Worm (Caenorhabditis elegans) whole organism, young adult: ENCODE results near the gene vha-1.

Experiments
- B0336.3 ChIP-seq: fragments of 200-800 bp; sonication (Bioruptor generic); IDR thresholded peaks from 2 replicates; pipeline ENCODE4 v1.3.6; 2022; ENCODE audit warnings: missing genetic modification characterization, missing compliant biosample characterization
- F10E7.11 ChIP-seq: sonication (generic microtip); optimal IDR thresholded peaks from 2 replicates; lab custom pipeline; 2017; ENCODE audit warnings: mild to moderate bottlenecking, missing genetic modification characterization, moderate library complexity, missing compliant biosample characterization
- F39B2.1 ChIP-seq: fragments of 200-800 bp; sonication (Bioruptor generic); IDR thresholded peaks from 2 replicates; pipeline ENCODE4 v1.3.6; 2022; ENCODE audit warnings: missing genetic modification reagents, missing genetic modification characterization, missing compliant biosample characterization
- F49E8.2 ChIP-seq: sonication (generic microtip); optimal IDR thresholded peaks from 3 replicates; lab custom pipeline; 2017; ENCODE audit warnings: missing genetic modification characterization, mild to moderate bottlenecking, missing compliant biosample characterization, antibody characterized with exemption, moderate library complexity; ENCODE audit not compliant: insufficient read depth
- F52B5.7 ChIP-seq: sonication (generic microtip); optimal IDR thresholded peaks from 2 replicates; lab custom pipeline; 2016; ENCODE audit warnings: mild to moderate bottlenecking, missing genetic modification characterization, missing compliant biosample characterization
- F55B11.4 ChIP-seq: sonication (generic microtip); optimal IDR thresholded peaks from 2 replicates; lab custom pipeline; 2016; ENCODE audit warnings: missing compliant biosample characterization, missing genetic modification characterization, borderline replicate concordance; ENCODE audit not compliant: insufficient read depth
- K11D2.4 ChIP-seq: fragments of 200-800 bp; sonication (Bioruptor generic); IDR thresholded peaks from 2 replicates; pipeline ENCODE4 v1.3.6; 2022; ENCODE audit warnings: missing genetic modification reagents, missing genetic modification characterization, missing compliant biosample characterization
- T07F8.4 ChIP-seq: sonication (generic microtip); optimal IDR thresholded peaks from 2 replicates; lab custom pipeline; 2016; ENCODE audit warnings: mild to moderate bottlenecking, missing genetic modification characterization, moderate library complexity, missing compliant biosample characterization
- akir-1 ChIP-seq: fragments of 200-800 bp; sonication (Bioruptor generic); optimal IDR thresholded peaks from 2 replicates; lab custom pipeline; 2018; ENCODE audit warnings: mild to moderate bottlenecking, missing genetic modification characterization, moderate library complexity, missing compliant biosample characterization
- ama-1 ChIP-seq, 3 experiments: fragments of 150-350 bp in 1 of 3; sonication (generic microtip) in 2 of 3; optimal IDR thresholded peaks; 2 replicates each; lab custom pipeline; 2014 to 2018; ENCODE audit warnings: missing biosample characterization in 2 of 3, missing genetic modification characterization in 2 of 3, missing genetic modification reagents in 2 of 3
- aptf-2 ChIP-seq: fragments of 200-800 bp; sonication (Bioruptor generic); conservative IDR thresholded peaks from 2 replicates; pipeline ENCODE4 v1.3.6; 2022; ENCODE audit warnings: missing genetic modification reagents, missing genetic modification characterization, missing compliant biosample characterization
- aptf-3 ChIP-seq: fragments of 200-800 bp; sonication (Bioruptor generic); IDR thresholded peaks from 2 replicates; pipeline ENCODE4 v1.3.6; 2022; ENCODE audit warnings: missing genetic modification characterization, missing compliant biosample characterization
- athp-1 ChIP-seq: sonication (generic microtip); optimal IDR thresholded peaks from 2 replicates; lab custom pipeline; 2017; ENCODE audit warnings: mild to moderate bottlenecking, missing genetic modification characterization, missing compliant biosample characterization
- attf-6 ChIP-seq: fragments of 200-800 bp; sonication (Bioruptor generic); IDR thresholded peaks from 2 replicates; pipeline ENCODE4 v1.3.6; 2022; ENCODE audit warnings: missing genetic modification reagents, missing genetic modification characterization, missing compliant biosample characterization
- bed-1 ChIP-seq: fragments of 200-800 bp; sonication (Bioruptor generic); IDR thresholded peaks from 2 replicates; pipeline ENCODE4 v1.3.6; 2022; ENCODE audit warnings: missing genetic modification reagents, missing genetic modification characterization, missing compliant biosample characterization
- cebp-1 ChIP-seq, 2 experiments: fragments of 200-800 bp in 1 of 2; sonication (Bioruptor generic) in 1 of 2; sonication (generic microtip) in 1 of 2; IDR thresholded peaks in 1 of 2; optimal IDR thresholded peaks in 1 of 2; 2 replicates each; pipeline versions ENCODE4 v1.3.6 to Lab custom; 2017 to 2022; ENCODE audit warnings: missing compliant biosample characterization in 2 of 2, missing genetic modification characterization in 2 of 2, mild to moderate bottlenecking in 1 of 2, missing genetic modification reagents in 1 of 2, moderate library complexity in 1 of 2
- ceh-58 ChIP-seq: fragments of 200-800 bp; sonication (Bioruptor generic); IDR thresholded peaks from 2 replicates; pipeline ENCODE4 v1.3.6; 2022; ENCODE audit warnings: missing genetic modification characterization, missing compliant biosample characterization
- chd-7 ChIP-seq: sonication (generic microtip); optimal IDR thresholded peaks from 2 replicates; lab custom pipeline; 2016; ENCODE audit warnings: mild to moderate bottlenecking, missing genetic modification characterization, moderate library complexity, missing compliant biosample characterization
- die-1 ChIP-seq: sonication (generic microtip); optimal IDR thresholded peaks from 2 replicates; lab custom pipeline; 2016; ENCODE audit warnings: missing genotype, mild to moderate bottlenecking, missing genetic modification characterization, missing compliant biosample characterization
- dpl-1 ChIP-seq: fragments of 150-350 bp; optimal IDR thresholded peaks from 2 replicates; lab custom pipeline; 2014; ENCODE audit warnings: missing biosample characterization, missing genetic modification reagents, missing genetic modification characterization
- efl-1 ChIP-seq: fragments of 150-350 bp; optimal IDR thresholded peaks from 2 replicates; lab custom pipeline; 2014; ENCODE audit warnings: missing biosample characterization, missing genetic modification reagents, missing genetic modification characterization
- egrh-3 ChIP-seq: fragments of 200-800 bp; sonication (Bioruptor generic); IDR thresholded peaks from 2 replicates; pipeline ENCODE4 v1.3.6; 2022; ENCODE audit warnings: missing genetic modification reagents, missing genetic modification characterization, missing compliant biosample characterization
- ets-4 ChIP-seq: fragments of 200-800 bp; sonication (Bioruptor generic); optimal IDR thresholded peaks from 2 replicates; lab custom pipeline; 2018; ENCODE audit warnings: mild to moderate bottlenecking, missing genetic modification characterization, missing compliant biosample characterization
- fkh-3 ChIP-seq: sonication (generic microtip); optimal IDR thresholded peaks from 2 replicates; lab custom pipeline; 2016; ENCODE audit warnings: mild to moderate bottlenecking, missing genetic modification characterization, missing compliant biosample characterization
- gei-17 ChIP-seq: fragments of 200-800 bp; sonication (Bioruptor generic); optimal IDR thresholded peaks from 2 replicates; lab custom pipeline; 2018; ENCODE audit warnings: mild to moderate bottlenecking, missing genetic modification characterization, missing compliant biosample characterization
- hlh-26 ChIP-seq: fragments of 200-800 bp; sonication (Bioruptor generic); conservative IDR thresholded peaks from 2 replicates; pipeline ENCODE4 v1.3.6; 2022; ENCODE audit warnings: missing genetic modification reagents, missing genetic modification characterization, missing compliant biosample characterization
- hmg-1.2 ChIP-seq: fragments of 200-800 bp; sonication (Bioruptor generic); IDR thresholded peaks from 2 replicates; pipeline ENCODE4 v1.3.6; 2022; ENCODE audit warnings: missing genetic modification reagents, missing genetic modification characterization, missing compliant biosample characterization
- hrde-1 ChIP-seq: sonication (generic microtip); optimal IDR thresholded peaks from 2 replicates; lab custom pipeline; 2016; ENCODE audit warnings: missing genetic modification characterization, mild to moderate bottlenecking, missing compliant biosample characterization, moderate library complexity, missing genotype, missing genetic modification reagents, borderline replicate concordance
- let-526 ChIP-seq: fragments of 200-800 bp; sonication (Bioruptor generic); IDR thresholded peaks from 2 replicates; pipeline ENCODE4 v1.3.6; 2022; ENCODE audit warnings: missing genetic modification reagents, missing genetic modification characterization, missing compliant biosample characterization
- let-607 ChIP-seq, 2 experiments: fragments of 200-800 bp in 1 of 2; sonication (Bioruptor generic) in 1 of 2; sonication (generic microtip) in 1 of 2; optimal IDR thresholded peaks; 2 replicates each; lab custom pipeline; 2016 to 2018; ENCODE audit warnings: mild to moderate bottlenecking in 2 of 2, missing compliant biosample characterization in 2 of 2, missing genetic modification characterization in 2 of 2, moderate library complexity in 2 of 2, missing genotype in 1 of 2
- lin-35 ChIP-seq, 3 experiments: fragments of 150-350 bp in 2 of 3; sonication (generic microtip) in 1 of 3; optimal IDR thresholded peaks; 2 replicates each; lab custom pipeline; 2014 to 2018; ENCODE audit warnings: missing biosample characterization in 3 of 3, missing genetic modification characterization in 3 of 3, missing genetic modification reagents in 3 of 3
- lir-1 ChIP-seq: fragments of 200-800 bp; sonication (Bioruptor generic); conservative IDR thresholded peaks from 2 replicates; pipeline ENCODE4 v1.3.6; 2022; ENCODE audit warnings: missing genetic modification reagents, missing genetic modification characterization, missing compliant biosample characterization
- lsl-1 ChIP-seq: fragments of 200-800 bp; sonication (Bioruptor generic); optimal IDR thresholded peaks from 2 replicates; lab custom pipeline; 2018; ENCODE audit warnings: mild to moderate bottlenecking, missing genetic modification characterization, moderate library complexity, missing compliant biosample characterization
- lsy-27 ChIP-seq: sonication (generic microtip); optimal IDR thresholded peaks from 2 replicates; lab custom pipeline; 2017; ENCODE audit warnings: missing genetic modification characterization, mild to moderate bottlenecking, missing compliant biosample characterization, antibody characterized with exemption, missing genotype, borderline replicate concordance; ENCODE audit not compliant: insufficient read depth
- mcd-1 ChIP-seq: fragments of 200-800 bp; sonication (Bioruptor generic); IDR thresholded peaks from 2 replicates; pipeline ENCODE4 v1.3.6; 2022; ENCODE audit warnings: missing genetic modification reagents, missing genetic modification characterization, missing compliant biosample characterization
- nhr-27 ChIP-seq: fragments of 200-800 bp; sonication (Bioruptor generic); optimal IDR thresholded peaks from 2 replicates; lab custom pipeline; 2018; ENCODE audit warnings: mild to moderate bottlenecking, missing genetic modification characterization, moderate library complexity, missing compliant biosample characterization
- nhr-90 ChIP-seq: sonication (generic microtip); optimal IDR thresholded peaks from 2 replicates; lab custom pipeline; 2016; ENCODE audit warnings: missing genotype, mild to moderate bottlenecking, missing genetic modification characterization, missing compliant biosample characterization
- pbrm-1 ChIP-seq: fragments of 200-800 bp; sonication (Bioruptor generic); IDR thresholded peaks from 2 replicates; pipeline ENCODE4 v1.3.6; 2022; ENCODE audit warnings: missing genetic modification reagents, missing genetic modification characterization, missing compliant biosample characterization
- rec-8 ChIP-seq, 2 experiments: sonication (generic microtip); optimal IDR thresholded peaks; 2 replicates each; lab custom pipeline; 2016; ENCODE audit warnings: mild to moderate bottlenecking in 2 of 2, missing genetic modification characterization in 2 of 2, missing genetic modification reagents in 2 of 2, missing genotype in 2 of 2, missing biosample characterization in 1 of 2, missing compliant biosample characterization in 1 of 2, moderate library complexity in 1 of 2
- sea-2 ChIP-seq: fragments of 200-800 bp; sonication (Bioruptor generic); IDR thresholded peaks from 2 replicates; pipeline ENCODE4 v1.3.6; 2022; ENCODE audit warnings: missing genetic modification characterization, missing compliant biosample characterization
- tbx-9 ChIP-seq: sonication (generic microtip); optimal IDR thresholded peaks from 2 replicates; lab custom pipeline; 2016; ENCODE audit warnings: borderline replicate concordance, missing genetic modification characterization, inconsistent platforms, missing compliant biosample characterization
- unc-62 ChIP-seq: fragments of 150-350 bp; optimal IDR thresholded peaks from 2 replicates; lab custom pipeline; 2014; ENCODE audit warnings: missing biosample characterization, missing genetic modification reagents, missing genetic modification characterization
- ztf-18 ChIP-seq: sonication (generic microtip); optimal IDR thresholded peaks from 2 replicates; lab custom pipeline; 2016; ENCODE audit warnings: missing genotype, mild to moderate bottlenecking, missing genetic modification characterization, missing compliant biosample characterization
- ztf-28 ChIP-seq: fragments of 200-800 bp; sonication (Bioruptor generic); IDR thresholded peaks from 2 replicates; pipeline ENCODE4 v1.3.6; 2022; ENCODE audit warnings: missing genetic modification reagents, missing genetic modification characterization, missing compliant biosample characterization
- ztf-3 ChIP-seq: fragments of 200-800 bp; sonication (Bioruptor generic); optimal IDR thresholded peaks from 2 replicates; lab custom pipeline; 2018; ENCODE audit warnings: mild to moderate bottlenecking, missing genetic modification characterization, missing compliant biosample characterization
- ztf-6 ChIP-seq: fragments of 200-800 bp; sonication (Bioruptor generic); IDR thresholded peaks from 2 replicates; pipeline ENCODE4 v1.3.6; 2022; ENCODE audit warnings: missing genetic modification reagents, missing genetic modification characterization, missing compliant biosample characterization

vha-1 gene

DNA sequence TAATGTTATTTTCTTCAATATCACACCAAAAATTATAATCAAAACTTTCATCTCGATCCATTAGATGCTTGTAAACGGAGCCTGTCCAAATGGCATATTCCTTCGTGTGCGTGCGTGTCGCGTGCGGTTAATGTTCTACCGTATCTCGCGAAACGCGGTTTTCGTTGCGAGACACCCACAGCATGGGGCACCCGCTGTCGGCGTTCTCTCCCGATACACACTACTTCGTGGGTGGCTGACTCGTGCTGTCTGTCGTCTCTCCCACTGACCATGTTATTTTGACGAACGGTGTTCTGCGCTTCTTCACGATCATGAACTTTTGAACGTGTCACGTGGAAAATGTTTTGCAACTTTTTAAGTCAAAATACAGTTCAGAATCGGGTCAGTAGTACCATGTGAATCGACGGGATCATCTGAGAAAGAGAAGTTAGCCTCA lies 15.6 kb upstream of the vha-1 start (continued):
- peak; percentile 97 for TF ChIP-seq F52B5.7 (tag; lab: Kevin White, UChicago)
- TF ChIP-seq athp-1 (tag; lab: Kevin White, UChicago): peak; percentile 93
- peak; percentile 92 for TF ChIP-seq akir-1 (GFP tag; lab: Kevin White, UChicago)
- peak; percentile 37 for TF ChIP-seq unc-62 (GFP tag; lab: Kevin White, UChicago)
- no peak for TF ChIP-seq hrde-1 (tag; lab: Kevin White, UChicago)
- peak; percentile 94 for TF ChIP-seq sea-2 (GFP tag; lab: Robert Waterston, UW)
- TF ChIP-seq lsl-1: peak; percentile 29
- no peak for TF ChIP-seq ceh-58 (GFP tag; lab: Robert Waterston, UW)
- no peak for TF ChIP-seq F55B11.4 (tag; lab: Kevin White, UChicago)
- TF ChIP-seq die-1 (tag; lab: Kevin White, UChicago): peak; percentile 62
- peak; percentile 94 for TF ChIP-seq nhr-90
- TF ChIP-seq aptf-2 (GFP tag; lab: Robert Waterston, UW): 0 out of 2 replicates have a peak, but pooled peaks have one; percentile 40
- no peak for TF ChIP-seq hlh-26
- TF ChIP-seq ama-1 (optimal IDR thresholded peaks at IDR 0.05; lab: Kevin White, UChicago): peak; percentile 90
- TF ChIP-seq ama-1 (GFP tag; optimal IDR thresholded peaks at IDR 0.05; lab: Kevin White, UChicago): peak in 1 of 2 experiments; percentile 78
- peak in 2 of 3 experiments; percentile 44 to 94 for TF ChIP-seq lin-35 (GFP tag; optimal IDR thresholded peaks at IDR 0.05; lab: Kevin White, UChicago)
- TF ChIP-seq lsy-27 (tag; lab: Kevin White, UChicago): no peak
- peak; percentile 90 for TF ChIP-seq gei-17
- TF ChIP-seq ztf-18: peak; percentile 82
- TF ChIP-seq bed-1 (GFP tag; lab: Robert Waterston, UW): peak; percentile 97
- peak; percentile 77; the same call in 1 of the 2 replicates for TF ChIP-seq ztf-6 (GFP tag; lab: Robert Waterston, UW)
- TF ChIP-seq attf-6 (GFP tag; lab: Robert Waterston, UW): peak; percentile 44; the same call in 1 of the 2 replicates
- TF ChIP-seq F39B2.1: peak; percentile 77
- no peak for TF ChIP-seq rec-8 (tag; optimal IDR thresholded peaks at IDR 0.05; lab: Kevin White, UChicago)
- no peak for TF ChIP-seq aptf-3 (GFP tag; lab: Robert Waterston, UW)
- peak; percentile 57 for TF ChIP-seq T07F8.4
- TF ChIP-seq cebp-1 (GFP tag; IDR thresholded peaks at IDR 0.05; lab: Robert Waterston, UW): peak; percentile 84
- peak; percentile 97 for TF ChIP-seq cebp-1 (tag; optimal IDR thresholded peaks at IDR 0.05; lab: Kevin White, UChicago)
- TF ChIP-seq pbrm-1 (GFP tag; lab: Robert Waterston, UW): peak; percentile 97
- TF ChIP-seq mcd-1 (GFP tag; lab: Robert Waterston, UW): peak; percentile 96
- peak; percentile 95 for TF ChIP-seq hmg-1.2
- TF ChIP-seq dpl-1 (GFP tag; lab: Kevin White, UChicago): peak; percentile 19
- TF ChIP-seq ztf-28 (GFP tag; lab: Robert Waterston, UW): peak; percentile 84; the same call in 1 of the 2 replicates
- TF ChIP-seq let-526 (GFP tag; lab: Robert Waterston, UW): peak; percentile 98
- no peak for TF ChIP-seq F49E8.2 (tag; lab: Kevin White, UChicago)
- TF ChIP-seq nhr-27 (tag; lab: Kevin White, UChicago): peak; percentile 92
- TF ChIP-seq egrh-3 (GFP tag; lab: Robert Waterston, UW): peak; percentile 54
- TF ChIP-seq lir-1 (GFP tag; lab: Robert Waterston, UW): peak; percentile 92
- TF ChIP-seq let-607 (tag; optimal IDR thresholded peaks at IDR 0.05; lab: Kevin White, UChicago): peak; percentile 91 to 94
- TF ChIP-seq F10E7.11 (tag; lab: Kevin White, UChicago): peak; percentile 79
- peak; percentile 97 for TF ChIP-seq ztf-3 (GFP tag; lab: Kevin White, UChicago)
- TF ChIP-seq tbx-9: no peak
- TF ChIP-seq K11D2.4: peak; percentile 98
- TF ChIP-seq chd-7: peak; percentile 99
- TF ChIP-seq B0336.3 (GFP tag; lab: Robert Waterston, UW): peak; percentile 99
- TF ChIP-seq ets-4 (GFP tag; lab: Kevin White, UChicago): peak; percentile 98
- TF ChIP-seq efl-1 (GFP tag; lab: Kevin White, UChicago): no peak
- peak; percentile 61 for TF ChIP-seq fkh-3 (tag; lab: Kevin White, UChicago)
